Worm (Caenorhabditis elegans) whole organism, L4 larva: Measurements from ENCODE around the gene K02E11.3.

ENCODE experiments used
- dve-1 ChIP-seq: sonication (generic microtip); optimal IDR thresholded peaks from 2 replicates; lab custom pipeline; 2017; ENCODE audit warnings: antibody characterized with exemption, mild to moderate bottlenecking, missing genetic modification characterization, missing compliant biosample characterization; ENCODE audit not compliant: insufficient read depth
- fkh-10 ChIP-seq: fragments of 150-350 bp; optimal IDR thresholded peaks from 2 replicates; lab custom pipeline; 2014; ENCODE audit warnings: missing biosample characterization, missing genetic modification reagents, missing genetic modification characterization
- lin-39 ChIP-seq: fragments of 150-350 bp; optimal IDR thresholded peaks from 2 replicates; lab custom pipeline; 2014; ENCODE audit warnings: missing biosample characterization, missing genetic modification reagents, missing genetic modification characterization
- nhr-11 ChIP-seq: fragments of 150-350 bp; optimal IDR thresholded peaks from 2 replicates; lab custom pipeline; 2014; ENCODE audit warnings: missing biosample characterization, missing genetic modification characterization
- nhr-28 ChIP-seq: fragments of 150-350 bp; optimal IDR thresholded peaks from 2 replicates; lab custom pipeline; 2014; ENCODE audit warnings: missing biosample characterization, missing genetic modification characterization
- nhr-76 ChIP-seq: fragments of 150-350 bp; optimal IDR thresholded peaks from 2 replicates; lab custom pipeline; 2014; ENCODE audit warnings: missing biosample characterization, missing genetic modification characterization
- rbr-2 ChIP-seq: sonication (generic microtip); optimal IDR thresholded peaks from 2 replicates; lab custom pipeline; 2016; ENCODE audit warnings: missing genotype, missing genetic modification characterization, missing compliant biosample characterization
- unc-62 ChIP-seq, 3 experiments: fragments of 150-350 bp in 1 of 3; sonication (generic microtip); optimal IDR thresholded peaks in 2 of 3; peaks in 1 of 3; 1 replicate in 1 of 3; 2 replicates in 2 of 3; lab custom pipeline; 2014 to 2017; ENCODE audit warnings: missing biosample characterization in 3 of 3, missing genetic modification characterization in 3 of 3, missing genetic modification reagents in 3 of 3, missing genotype in 1 of 3
- zag-1 ChIP-seq: fragments of 150-350 bp; optimal IDR thresholded peaks from 2 replicates; lab custom pipeline; 2014; ENCODE audit warnings: missing biosample characterization, missing genetic modification characterization
- zip-2 ChIP-seq: fragments of 150-350 bp; optimal IDR thresholded peaks from 2 replicates; lab custom pipeline; 2014; ENCODE audit warnings: missing biosample characterization, missing genetic modification characterization

- TF ChIP-seq fkh-10 (GFP tag; lab: Kevin White, UChicago) = no peak
- TF ChIP-seq nhr-76 (tag; lab: Kevin White, UChicago) = no peak
- TF ChIP-seq nhr-28 (tag; lab: Kevin White, UChicago) = no peak
- TF ChIP-seq rbr-2 (tag; lab: Kevin White, UChicago) = no peak
- no peak for TF ChIP-seq nhr-11 (tag; lab: Kevin White, UChicago)
- no peak for TF ChIP-seq dve-1 (tag; lab: Kevin White, UChicago)
- TF ChIP-seq unc-62 (GFP tag; optimal IDR thresholded peaks at IDR 0.05 in 1 of 2; lab: Kevin White, UChicago) = no peak
- no peak for TF ChIP-seq unc-62 (tag; optimal IDR thresholded peaks at IDR 0.05; lab: Kevin White, UChicago)
- TF ChIP-seq zag-1 = no peak
- no peak for TF ChIP-seq lin-39
- no peak for TF ChIP-seq zip-2 (tag; lab: Kevin White, UChicago)
Measured at ce11 chrV:14254221-14254620, 7.6 kb upstream of the K02E11.3 start, which contains the start of gene K02E11.7.
